Fruit fly (Drosophila melanogaster) whole organism, prepupa: ENCODE data around the gene CG13084.

Source experiments
- CG1621 ChIP-seq: fragments of 200-800 bp; sonication (Bioruptor generic); optimal IDR thresholded peaks from 3 replicates; lab custom pipeline; 2018; ENCODE audit warnings: missing biosample characterization, mild to moderate bottlenecking, missing genetic modification characterization
- CG34406 ChIP-seq: fragments of 200-800 bp; sonication (Bioruptor generic); optimal IDR thresholded peaks from 3 replicates; lab custom pipeline; 2016; ENCODE audit warnings: missing biosample characterization, missing genetic modification characterization
- CG7368 ChIP-seq: fragments of 200-800 bp; sonication (Bioruptor generic); optimal IDR thresholded peaks from 3 replicates; lab custom pipeline; 2016; ENCODE audit warnings: missing biosample characterization, missing genetic modification characterization
- Lpt ChIP-seq: fragments of 200-800 bp; sonication (Bioruptor generic); optimal IDR thresholded peaks from 3 replicates; lab custom pipeline; 2016; ENCODE audit warnings: missing biosample characterization, missing genetic modification characterization
- Sox102F ChIP-seq: fragments of 200-800 bp; sonication (Bioruptor generic); optimal IDR thresholded peaks from 2 replicates; lab custom pipeline; 2016; ENCODE audit warnings: missing biosample characterization, mild to moderate bottlenecking, missing genetic modification characterization
- esn ChIP-seq: fragments of 200-800 bp; sonication (Bioruptor generic); optimal IDR thresholded peaks from 2 replicates; lab custom pipeline; 2016; ENCODE audit warnings: missing biosample characterization, mild to moderate bottlenecking, missing genetic modification characterization, moderate library complexity
- fd85E ChIP-seq: fragments of 200-800 bp; sonication (Bioruptor generic); optimal IDR thresholded peaks from 3 replicates; lab custom pipeline; 2016; ENCODE audit warnings: missing biosample characterization, missing genetic modification characterization

DNA sequence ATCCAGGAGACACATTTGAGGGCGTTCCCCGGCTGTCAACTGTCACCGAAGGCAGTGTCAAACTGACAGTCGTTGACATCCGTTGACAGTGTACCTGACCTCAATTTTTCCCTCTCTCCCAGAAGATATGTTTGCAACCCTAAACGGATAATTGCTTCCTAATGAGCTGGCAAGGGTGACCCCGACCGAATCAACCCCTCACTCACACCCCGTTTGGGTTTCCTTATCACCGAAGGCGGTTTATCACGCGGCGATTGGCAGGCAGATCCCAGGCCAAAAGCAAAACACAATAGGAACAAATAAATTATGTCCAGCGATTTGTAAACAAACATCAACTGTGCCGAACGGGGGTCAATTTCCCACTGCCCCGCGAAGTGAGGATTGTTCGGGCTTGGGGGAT lies 25.3 kb upstream of the CG13084 start:
- no peak for TF ChIP-seq Sox102F (GFP tag; lab: Kevin White, UChicago)
- TF ChIP-seq CG34406 (GFP tag; lab: Kevin White, UChicago), result no peak
- no peak for TF ChIP-seq Lpt (GFP tag; lab: Kevin White, UChicago)
- no peak for TF ChIP-seq esn
- no peak for TF ChIP-seq CG7368
- TF ChIP-seq CG1621 (tag; lab: Kevin White, UChicago), result no peak
- TF ChIP-seq fd85E (GFP tag; lab: Kevin White, UChicago), result no peak
